Worm (Caenorhabditis elegans) whole organism, L4/young adult: ENCODE measurements around the gene fbxa-106.

ENCODE experiments used
- W03F9.2 ChIP-seq: fragments of 150-350 bp; optimal IDR thresholded peaks from 2 replicates; lab custom pipeline; 2014; ENCODE audit warnings: missing biosample characterization, missing genetic modification characterization
- him-1 ChIP-seq: sonication (generic microtip); optimal IDR thresholded peaks from 2 replicates; lab custom pipeline; 2016; ENCODE audit warnings: missing genotype, missing genetic modification reagents, missing genetic modification characterization, missing compliant biosample characterization

DNA sequence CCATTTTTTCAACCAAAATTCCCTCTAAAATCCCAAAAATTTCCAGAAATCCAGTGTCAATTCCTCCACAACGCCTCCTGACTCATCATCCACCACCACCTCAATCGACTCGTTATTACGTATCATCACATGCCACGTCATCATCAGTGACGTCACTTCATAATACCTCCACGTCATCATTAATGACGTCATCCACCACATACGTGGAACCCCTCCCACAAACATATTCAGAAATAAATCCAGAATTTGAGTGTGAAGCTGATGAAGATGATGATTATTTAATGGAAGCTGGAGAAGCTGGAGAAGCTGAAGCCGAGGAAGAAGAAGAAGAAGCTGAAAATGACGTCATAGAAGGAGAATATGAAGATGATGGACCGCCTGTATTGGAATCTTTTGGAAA lies 8.9 kb upstream of the fbxa-106 start:
- TF ChIP-seq W03F9.2 (tag; lab: Kevin White, UChicago) (no peak), him-1 (tag; lab: Kevin White, UChicago) (no peak)
